Fruit fly (Drosophila melanogaster): ENCODE measurements around the gene CG13705.

DNA sequence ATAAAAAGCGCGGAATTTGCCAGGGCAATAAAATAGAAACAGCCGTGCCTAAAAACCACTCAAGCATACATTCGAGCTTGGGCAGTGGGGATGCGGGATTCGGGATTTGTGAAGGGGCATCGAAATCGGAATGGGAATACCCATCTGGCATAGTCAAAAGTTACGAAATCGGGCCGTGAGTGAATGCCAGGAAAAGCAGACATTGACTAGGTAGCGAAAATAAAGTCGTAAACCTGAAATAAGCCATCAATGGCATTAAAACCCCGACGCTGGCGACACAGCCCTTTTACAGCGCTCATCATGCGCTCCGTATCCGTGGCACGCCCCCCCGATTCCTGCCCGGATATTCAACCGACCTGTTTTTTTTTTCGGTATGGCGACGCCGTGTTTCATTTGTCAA is 27.9 kb downstream of the CG13705 start:
- no peak for TF ChIP-seq CG31388 (GFP tag; optimal IDR thresholded peaks at IDR 0.05)
- TF ChIP-seq tna (GFP tag; IDR thresholded peaks at IDR 0.05; ENCODE audit: partially characterized antibody) = no peak
- no peak for TF ChIP-seq CG10431 (GFP tag; optimal IDR thresholded peaks at IDR 0.05)
- no peak for TF ChIP-seq lmd (GFP tag; IDR thresholded peaks at IDR 0.05)
- no peak for TF ChIP-seq CG7786 (GFP tag; optimal IDR thresholded peaks at IDR 0.05)
- TF ChIP-seq toy (GFP tag; IDR thresholded peaks at IDR 0.05) = no peak
- no peak for TF ChIP-seq CG2129 (GFP tag; IDR thresholded peaks at IDR 0.05; ENCODE audit: partially characterized antibody)
- no peak for TF ChIP-seq sens-2 (GFP tag; IDR thresholded peaks at IDR 0.05)
- TF ChIP-seq CG6272 (GFP tag; IDR thresholded peaks at IDR 0.05) = no peak
- TF ChIP-seq Ptx1 (GFP tag; IDR thresholded peaks at IDR 0.05) = no peak
- TF ChIP-seq HmgD (GFP tag; optimal IDR thresholded peaks at IDR 0.05) = no peak
- no peak for TF ChIP-seq CG10366 (GFP tag; IDR thresholded peaks at IDR 0.05)
